Fruit fly (Drosophila melanogaster) whole organism, prepupa: Measurements from ENCODE around the gene CG14354.

Experiments used
- Blimp-1 ChIP-seq: fragments of 200-800 bp; sonication (Bioruptor generic); optimal IDR thresholded peaks from 3 replicates; lab custom pipeline; 2017; ENCODE audit warnings: missing biosample characterization, missing genetic modification characterization, mild to moderate bottlenecking, moderate library complexity, missing genetic modification reagents
- CG10669 ChIP-seq: fragments of 200-800 bp; sonication (Bioruptor generic); optimal IDR thresholded peaks from 3 replicates; lab custom pipeline; 2018; ENCODE audit warnings: missing biosample characterization, mild to moderate bottlenecking, missing genetic modification characterization, moderate library complexity
- CG11294 ChIP-seq: fragments of 200-800 bp; sonication (Bioruptor generic); IDR thresholded peaks from 2 replicates; pipeline ENCODE4 v1.3.6; 2022; ENCODE audit warnings: missing biosample characterization, missing genetic modification characterization
- CG11762 ChIP-seq: fragments of 200-800 bp; sonication (Bioruptor generic); optimal IDR thresholded peaks from 3 replicates; lab custom pipeline; 2016; ENCODE audit warnings: missing biosample characterization, missing genetic modification characterization; ENCODE audit not compliant: insufficient read depth
- CG16779 ChIP-seq: fragments of 200-800 bp; sonication (Bioruptor generic); optimal IDR thresholded peaks from 3 replicates; lab custom pipeline; 2017; ENCODE audit warnings: missing biosample characterization, mild to moderate bottlenecking, missing genetic modification characterization
- CG3032 ChIP-seq: fragments of 200-800 bp; optimal IDR thresholded peaks from 2 replicates; lab custom pipeline; 2019; ENCODE audit warnings: missing biosample characterization, mild to moderate bottlenecking, missing genetic modification characterization, moderate library complexity
- CG31627 ChIP-seq: fragments of 200-800 bp; sonication (Bioruptor generic); optimal IDR thresholded peaks from 3 replicates; lab custom pipeline; 2016; ENCODE audit warnings: missing biosample characterization, missing genetic modification characterization
- CG32006 ChIP-seq: fragments of 200-800 bp; sonication (Bioruptor generic); optimal IDR thresholded peaks from 3 replicates; lab custom pipeline; 2017; ENCODE audit warnings: missing biosample characterization, mild to moderate bottlenecking, missing genetic modification characterization
- CG34406 ChIP-seq: fragments of 200-800 bp; sonication (Bioruptor generic); optimal IDR thresholded peaks from 3 replicates; lab custom pipeline; 2016; ENCODE audit warnings: missing biosample characterization, missing genetic modification characterization
- CG4318 ChIP-seq: fragments of 200-800 bp; sonication (Bioruptor generic); optimal IDR thresholded peaks from 3 replicates; lab custom pipeline; 2017; ENCODE audit warnings: missing biosample characterization, mild to moderate bottlenecking, missing genetic modification characterization
- CG6163 ChIP-seq: fragments of 200-800 bp; sonication (Bioruptor generic); IDR thresholded peaks from 3 replicates; pipeline ENCODE4 v1.3.6; 2022; ENCODE audit warnings: missing biosample characterization, missing genetic modification characterization
- CG6808 ChIP-seq: fragments of 200-800 bp; sonication (Bioruptor generic); optimal IDR thresholded peaks from 3 replicates; lab custom pipeline; 2017; ENCODE audit warnings: missing biosample characterization, missing genetic modification characterization, mild to moderate bottlenecking, moderate library complexity, missing genetic modification reagents
- CG7368 ChIP-seq: fragments of 200-800 bp; sonication (Bioruptor generic); optimal IDR thresholded peaks from 3 replicates; lab custom pipeline; 2016; ENCODE audit warnings: missing biosample characterization, missing genetic modification characterization
- CG8119 ChIP-seq: fragments of 200-800 bp; sonication (Bioruptor generic); IDR thresholded peaks from 3 replicates; pipeline ENCODE4 v1.3.6; 2022; ENCODE audit warnings: missing biosample characterization, missing genetic modification characterization
- CG8632 ChIP-seq: fragments of 200-800 bp; sonication (Bioruptor generic); optimal IDR thresholded peaks from 3 replicates; lab custom pipeline; 2016; ENCODE audit warnings: missing biosample characterization, missing genetic modification characterization
- CG9139 ChIP-seq: fragments of 200-800 bp; sonication (Bioruptor generic); optimal IDR thresholded peaks from 3 replicates; lab custom pipeline; 2017; ENCODE audit warnings: missing biosample characterization, mild to moderate bottlenecking, missing genetic modification characterization
- Eip78C ChIP-seq: fragments of 200-800 bp; sonication (Bioruptor generic); peaks from one replicate; lab custom pipeline; 2016; ENCODE audit warnings: missing biosample characterization, missing genetic modification characterization
- Ets21C ChIP-seq: fragments of 200-800 bp; sonication (Bioruptor generic); optimal IDR thresholded peaks from 3 replicates; lab custom pipeline; 2016; ENCODE audit warnings: missing biosample characterization, missing genetic modification characterization
- Ets96B ChIP-seq: fragments of 200-800 bp; optimal IDR thresholded peaks from 2 replicates; lab custom pipeline; 2019; ENCODE audit warnings: missing biosample characterization, mild to moderate bottlenecking, missing genetic modification characterization, moderate library complexity
- Hr38 ChIP-seq: sonication (Bioruptor generic); optimal IDR thresholded peaks from 2 replicates; lab custom pipeline; 2016; ENCODE audit warnings: missing biosample characterization, missing genetic modification characterization
- Hr39 ChIP-seq: fragments of 200-800 bp; sonication (Bioruptor generic); optimal IDR thresholded peaks from 2 replicates; lab custom pipeline; 2016; ENCODE audit warnings: missing biosample characterization, missing genetic modification characterization
- Hr4 ChIP-seq: fragments of 200-800 bp; sonication (Bioruptor generic); optimal IDR thresholded peaks from 3 replicates; lab custom pipeline; 2016; ENCODE audit warnings: missing biosample characterization, missing genetic modification characterization
- Lpt ChIP-seq: fragments of 200-800 bp; sonication (Bioruptor generic); optimal IDR thresholded peaks from 3 replicates; lab custom pipeline; 2016; ENCODE audit warnings: missing biosample characterization, missing genetic modification characterization
- Met ChIP-seq: fragments of 200-800 bp; sonication (Bioruptor generic); optimal IDR thresholded peaks from 3 replicates; lab custom pipeline; 2016; ENCODE audit warnings: missing biosample characterization, missing genetic modification characterization
- Smox ChIP-seq: fragments of 200-800 bp; sonication (Bioruptor generic); optimal IDR thresholded peaks from 3 replicates; lab custom pipeline; 2016; ENCODE audit warnings: missing biosample characterization, missing genetic modification characterization
- Sox14 ChIP-seq: fragments of 200-800 bp; sonication (Bioruptor generic); optimal IDR thresholded peaks from 3 replicates; lab custom pipeline; 2016; ENCODE audit warnings: missing biosample characterization, missing genetic modification characterization
- Sox15 ChIP-seq: fragments of 200-800 bp; sonication (Bioruptor generic); optimal IDR thresholded peaks from 3 replicates; lab custom pipeline; 2016; ENCODE audit warnings: missing biosample characterization, missing genetic modification characterization
- acj6 ChIP-seq: fragments of 200-800 bp; sonication (Bioruptor generic); optimal IDR thresholded peaks from 3 replicates; lab custom pipeline; 2016; ENCODE audit warnings: missing biosample characterization, missing genetic modification characterization
- dac ChIP-seq: fragments of 200-800 bp; sonication (Bioruptor generic); optimal IDR thresholded peaks from 2 replicates; lab custom pipeline; 2017; ENCODE audit warnings: missing biosample characterization, mild to moderate bottlenecking, missing genetic modification characterization
- dsx ChIP-seq: fragments of 200-800 bp; optimal IDR thresholded peaks from 3 replicates; lab custom pipeline; 2019; ENCODE audit warnings: missing biosample characterization, mild to moderate bottlenecking, missing genetic modification characterization, moderate library complexity; ENCODE audit not compliant: poor library complexity, severe bottlenecking
- fd59A ChIP-seq: fragments of 200-800 bp; sonication (Bioruptor generic); optimal IDR thresholded peaks from 2 replicates; lab custom pipeline; 2017; ENCODE audit warnings: missing biosample characterization, mild to moderate bottlenecking, missing genetic modification characterization, missing genetic modification reagents
- fd85E ChIP-seq: fragments of 200-800 bp; sonication (Bioruptor generic); optimal IDR thresholded peaks from 3 replicates; lab custom pipeline; 2016; ENCODE audit warnings: missing biosample characterization, missing genetic modification characterization
- fkh ChIP-seq: fragments of 200-800 bp; sonication (Bioruptor generic); optimal IDR thresholded peaks from 3 replicates; lab custom pipeline; 2017; ENCODE audit warnings: missing biosample characterization, mild to moderate bottlenecking, missing genetic modification characterization, moderate library complexity
- lz ChIP-seq: fragments of 200-800 bp; sonication (Bioruptor generic); optimal IDR thresholded peaks from 3 replicates; lab custom pipeline; 2016; ENCODE audit warnings: missing biosample characterization, missing genetic modification characterization
- net ChIP-seq: fragments of 200-800 bp; sonication (Bioruptor generic); optimal IDR thresholded peaks from 3 replicates; lab custom pipeline; 2016; ENCODE audit warnings: missing biosample characterization, missing genetic modification characterization
- salr ChIP-seq, 2 experiments: fragments of 200-800 bp; sonication (Bioruptor generic); optimal IDR thresholded peaks; 3 replicates each; lab custom pipeline; 2016 to 2018; ENCODE audit warnings: missing biosample characterization in 2 of 2, missing genetic modification characterization in 2 of 2, mild to moderate bottlenecking in 1 of 2
- spab ChIP-seq: fragments of 200-800 bp; sonication (Bioruptor generic); optimal IDR thresholded peaks from 2 replicates; lab custom pipeline; 2017; ENCODE audit warnings: missing biosample characterization, mild to moderate bottlenecking, missing genetic modification characterization, missing genetic modification reagents
- topi ChIP-seq: fragments of 200-800 bp; sonication (Bioruptor generic); optimal IDR thresholded peaks from 3 replicates; lab custom pipeline; 2016; ENCODE audit warnings: missing biosample characterization, missing genetic modification characterization
- vri ChIP-seq: fragments of 200-800 bp; sonication (Bioruptor generic); optimal IDR thresholded peaks from 3 replicates; lab custom pipeline; 2016; ENCODE audit warnings: missing biosample characterization, mild to moderate bottlenecking, missing genetic modification characterization

The CG14354 gene

dm6 chr3R:25778205-25778604 lies 37.1 kb upstream of the CG14354 start, which contains the start of gene CG4956:
Gene CG4956 (minus strand): TSS chr3R:25778305.
- TF ChIP-seq salr (GFP tag; optimal IDR thresholded peaks at IDR 0.05; lab: Kevin White, UChicago) (no peak), CG34406 (GFP tag; lab: Kevin White, UChicago) (no peak), Eip78C (GFP tag; lab: Kevin White, UChicago) (no peak), CG32006 (no peak), topi (GFP tag; lab: Kevin White, UChicago) (no peak), CG3032 (tag; lab: Kevin White, UChicago) (no peak), Hr4 (GFP tag; lab: Kevin White, UChicago) (no peak), Ets96B (tag; lab: Kevin White, UChicago) (no peak), acj6 (GFP tag; lab: Kevin White, UChicago) (no peak), fkh (GFP tag; lab: Kevin White, UChicago) (no peak), lz (no peak), Sox15 (GFP tag; lab: Kevin White, UChicago) (no peak), Ets21C (GFP tag; lab: Kevin White, UChicago) (no peak), CG10669 (GFP tag; lab: Kevin White, UChicago) (no peak)

- TF ChIP-seq Blimp-1 (GFP tag; lab: Kevin White, UChicago) (no peak), CG16779 (tag; lab: Kevin White, UChicago) (no peak), salr (GFP tag; optimal IDR thresholded peaks at IDR 0.05; lab: Kevin White, UChicago) (no peak), CG32006 (no peak), CG7368 (GFP tag; lab: Kevin White, UChicago) (no peak), CG11762 (GFP tag; lab: Kevin White, UChicago) (no peak), dac (GFP tag; lab: Kevin White, UChicago) (no peak), acj6 (GFP tag; lab: Kevin White, UChicago) (no peak), Hr38 (no peak), fd59A (GFP tag; lab: Kevin White, UChicago) (no peak), CG9139 (GFP tag; lab: Kevin White, UChicago) (no peak), net (GFP tag; lab: Kevin White, UChicago) (no peak), Lpt (GFP tag; lab: Kevin White, UChicago) (no peak), Hr39 (GFP tag; lab: Kevin White, UChicago) (no peak), Met (GFP tag; lab: Kevin White, UChicago) (no peak), Sox14 (no peak)
Observed at dm6 chr3R:25782855-25783424, 32.3 kb upstream of the CG14354 start.

- TF ChIP-seq CG10669 (GFP tag; lab: Kevin White, UChicago) (no peak), CG11294 (no peak), CG7368 (GFP tag; lab: Kevin White, UChicago) (no peak), CG6163 (GFP tag; lab: Robert Waterston, UW) (no peak)
Observed at dm6 chr3R:25787198-25787597, 28.1 kb upstream of the CG14354 start, which contains the start of gene CG4960. Gene CG4960 (minus strand): TSS chr3R:25787298.

dm6 chr3R:25789355-25789754 lies 25.9 kb upstream of the CG14354 start, which contains the start of gene CG31380:
Gene CG31380 (minus strand): TSS chr3R:25789455.
- TF ChIP-seq salr (GFP tag; optimal IDR thresholded peaks at IDR 0.05; lab: Kevin White, UChicago) (no peak), CG32006 (no peak), spab (GFP tag; lab: Kevin White, UChicago) (no peak), CG34406 (GFP tag; lab: Kevin White, UChicago) (no peak), Ets96B (tag; lab: Kevin White, UChicago) (no peak), CG4318 (GFP tag; lab: Kevin White, UChicago) (no peak), Smox (GFP tag; lab: Kevin White, UChicago) (no peak), vri (no peak), CG11294 (no peak), fd85E (GFP tag; lab: Kevin White, UChicago) (no peak), CG6163 (GFP tag; lab: Robert Waterston, UW) (no peak), CG3032 (tag; lab: Kevin White, UChicago) (no peak), dac (GFP tag; lab: Kevin White, UChicago) (no peak), CG6808 (GFP tag; lab: Kevin White, UChicago) (no peak), dsx (GFP tag; lab: Kevin White, UChicago) (no peak), CG8119 (no peak), CG31627 (GFP tag; lab: Kevin White, UChicago) (no peak), net (GFP tag; lab: Kevin White, UChicago) (no peak), CG8632 (no peak)
